Worm (Caenorhabditis elegans) whole organism, young adult: ENCODE data around the gene acly-2.

Source experiments
- B0261.1 ChIP-seq: sonication (generic microtip); optimal IDR thresholded peaks from 2 replicates; lab custom pipeline; 2016; ENCODE audit warnings: mild to moderate bottlenecking, missing genetic modification characterization, moderate library complexity, missing compliant biosample characterization
- B0336.3 ChIP-seq: fragments of 200-800 bp; sonication (Bioruptor generic); IDR thresholded peaks from 2 replicates; pipeline ENCODE4 v1.3.6; 2022; ENCODE audit warnings: missing genetic modification characterization, missing compliant biosample characterization
- C06A6.2 ChIP-seq: fragments of 200-800 bp; sonication (Bioruptor generic); conservative IDR thresholded peaks from 2 replicates; pipeline ENCODE4 v1.3.6; 2022; ENCODE audit warnings: missing genetic modification characterization, missing compliant biosample characterization
- C17E4.6 ChIP-seq: fragments of 200-800 bp; sonication (Bioruptor generic); IDR thresholded peaks from 2 replicates; pipeline ENCODE4 v1.3.6; 2022; ENCODE audit warnings: missing genetic modification reagents, missing genetic modification characterization, missing compliant biosample characterization
- F22D6.2 ChIP-seq: sonication (generic microtip); optimal IDR thresholded peaks from 2 replicates; lab custom pipeline; 2016; ENCODE audit warnings: mild to moderate bottlenecking, missing genetic modification characterization, missing compliant biosample characterization
- K11D2.4 ChIP-seq: fragments of 200-800 bp; sonication (Bioruptor generic); IDR thresholded peaks from 2 replicates; pipeline ENCODE4 v1.3.6; 2022; ENCODE audit warnings: missing genetic modification reagents, missing genetic modification characterization, missing compliant biosample characterization
- K12H6.12 ChIP-seq: fragments of 200-800 bp; sonication (Bioruptor generic); optimal IDR thresholded peaks from 2 replicates; lab custom pipeline; 2018; ENCODE audit warnings: mild to moderate bottlenecking, missing genetic modification characterization, missing compliant biosample characterization
- Y53G8AR.9 ChIP-seq: fragments of 200-800 bp; sonication (Bioruptor generic); conservative IDR thresholded peaks from 2 replicates; pipeline ENCODE4 v1.3.6; 2022; ENCODE audit warnings: missing genetic modification reagents, missing genetic modification characterization, missing compliant biosample characterization
- Y67H2A.10 ChIP-seq: fragments of 200-800 bp; sonication (Bioruptor generic); conservative IDR thresholded peaks from 2 replicates; pipeline ENCODE4 v1.3.6; 2022; ENCODE audit warnings: missing genetic modification reagents, missing genetic modification characterization, missing compliant biosample characterization
- ZK185.1 ChIP-seq: sonication (generic microtip); optimal IDR thresholded peaks from 2 replicates; lab custom pipeline; 2016; ENCODE audit warnings: mild to moderate bottlenecking, missing genetic modification characterization, missing compliant biosample characterization; ENCODE audit not compliant: poor library complexity, severe bottlenecking
- attf-3 ChIP-seq: fragments of 200-800 bp; sonication (Bioruptor generic); conservative IDR thresholded peaks from 2 replicates; pipeline ENCODE4 v1.3.6; 2022; ENCODE audit warnings: missing genetic modification reagents, missing genetic modification characterization, missing compliant biosample characterization
- attf-6 ChIP-seq: fragments of 200-800 bp; sonication (Bioruptor generic); IDR thresholded peaks from 2 replicates; pipeline ENCODE4 v1.3.6; 2022; ENCODE audit warnings: missing genetic modification reagents, missing genetic modification characterization, missing compliant biosample characterization
- bed-1 ChIP-seq: fragments of 200-800 bp; sonication (Bioruptor generic); IDR thresholded peaks from 2 replicates; pipeline ENCODE4 v1.3.6; 2022; ENCODE audit warnings: missing genetic modification reagents, missing genetic modification characterization, missing compliant biosample characterization
- cebp-1 ChIP-seq, 2 experiments: fragments of 200-800 bp in 1 of 2; sonication (Bioruptor generic) in 1 of 2; sonication (generic microtip) in 1 of 2; IDR thresholded peaks in 1 of 2; optimal IDR thresholded peaks in 1 of 2; 2 replicates each; pipeline versions ENCODE4 v1.3.6 to Lab custom; 2017 to 2022; ENCODE audit warnings: missing compliant biosample characterization in 2 of 2, missing genetic modification characterization in 2 of 2, mild to moderate bottlenecking in 1 of 2, missing genetic modification reagents in 1 of 2, moderate library complexity in 1 of 2
- ceh-58 ChIP-seq: fragments of 200-800 bp; sonication (Bioruptor generic); IDR thresholded peaks from 2 replicates; pipeline ENCODE4 v1.3.6; 2022; ENCODE audit warnings: missing genetic modification characterization, missing compliant biosample characterization
- ceh-91 ChIP-seq: fragments of 200-800 bp; sonication (Bioruptor generic); IDR thresholded peaks from 2 replicates; pipeline ENCODE4 v1.3.6; 2022; ENCODE audit warnings: missing genetic modification reagents, missing genetic modification characterization, missing compliant biosample characterization
- chd-7 ChIP-seq: sonication (generic microtip); optimal IDR thresholded peaks from 2 replicates; lab custom pipeline; 2016; ENCODE audit warnings: mild to moderate bottlenecking, missing genetic modification characterization, moderate library complexity, missing compliant biosample characterization
- die-1 ChIP-seq: sonication (generic microtip); optimal IDR thresholded peaks from 2 replicates; lab custom pipeline; 2016; ENCODE audit warnings: missing genotype, mild to moderate bottlenecking, missing genetic modification characterization, missing compliant biosample characterization
- dox-1 ChIP-seq: fragments of 200-800 bp; sonication (Bioruptor generic); IDR thresholded peaks from 2 replicates; pipeline ENCODE4 v1.3.6; 2022; ENCODE audit warnings: missing genetic modification reagents, missing genetic modification characterization, missing compliant biosample characterization
- egl-44 ChIP-seq: fragments of 200-800 bp; sonication (Bioruptor generic); IDR thresholded peaks from 2 replicates; pipeline ENCODE4 v1.3.6; 2022; ENCODE audit warnings: missing genetic modification reagents, missing genetic modification characterization, missing compliant biosample characterization
- egrh-3 ChIP-seq: fragments of 200-800 bp; sonication (Bioruptor generic); IDR thresholded peaks from 2 replicates; pipeline ENCODE4 v1.3.6; 2022; ENCODE audit warnings: missing genetic modification reagents, missing genetic modification characterization, missing compliant biosample characterization
- ets-4 ChIP-seq: fragments of 200-800 bp; sonication (Bioruptor generic); optimal IDR thresholded peaks from 2 replicates; lab custom pipeline; 2018; ENCODE audit warnings: mild to moderate bottlenecking, missing genetic modification characterization, missing compliant biosample characterization
- hlh-26 ChIP-seq: fragments of 200-800 bp; sonication (Bioruptor generic); conservative IDR thresholded peaks from 2 replicates; pipeline ENCODE4 v1.3.6; 2022; ENCODE audit warnings: missing genetic modification reagents, missing genetic modification characterization, missing compliant biosample characterization
- hmg-1.2 ChIP-seq: fragments of 200-800 bp; sonication (Bioruptor generic); IDR thresholded peaks from 2 replicates; pipeline ENCODE4 v1.3.6; 2022; ENCODE audit warnings: missing genetic modification reagents, missing genetic modification characterization, missing compliant biosample characterization
- hrde-1 ChIP-seq: sonication (generic microtip); optimal IDR thresholded peaks from 2 replicates; lab custom pipeline; 2016; ENCODE audit warnings: missing genetic modification characterization, mild to moderate bottlenecking, missing compliant biosample characterization, moderate library complexity, missing genotype, missing genetic modification reagents, borderline replicate concordance
- lin-35 ChIP-seq, 3 experiments: fragments of 150-350 bp in 2 of 3; sonication (generic microtip) in 1 of 3; optimal IDR thresholded peaks; 2 replicates each; lab custom pipeline; 2014 to 2018; ENCODE audit warnings: missing biosample characterization in 3 of 3, missing genetic modification characterization in 3 of 3, missing genetic modification reagents in 3 of 3
- lin-40 ChIP-seq: sonication (generic microtip); optimal IDR thresholded peaks from 2 replicates; lab custom pipeline; 2016; ENCODE audit warnings: missing genetic modification characterization, mild to moderate bottlenecking, missing compliant biosample characterization, missing genotype, missing genetic modification reagents
- madf-10 ChIP-seq: sonication (generic microtip); optimal IDR thresholded peaks from 2 replicates; lab custom pipeline; 2016; ENCODE audit warnings: mild to moderate bottlenecking, missing genetic modification characterization, missing compliant biosample characterization
- mcd-1 ChIP-seq: fragments of 200-800 bp; sonication (Bioruptor generic); IDR thresholded peaks from 2 replicates; pipeline ENCODE4 v1.3.6; 2022; ENCODE audit warnings: missing genetic modification reagents, missing genetic modification characterization, missing compliant biosample characterization
- mes-4 ChIP-seq: sonication (generic microtip); optimal IDR thresholded peaks from 2 replicates; lab custom pipeline; 2016; ENCODE audit warnings: missing genotype, missing genetic modification characterization, missing compliant biosample characterization
- nfya-1 ChIP-seq: sonication (generic microtip); optimal IDR thresholded peaks from 2 replicates; lab custom pipeline; 2017; ENCODE audit warnings: antibody characterized with exemption, missing compliant biosample characterization, missing genetic modification characterization, borderline replicate concordance; ENCODE audit not compliant: insufficient read depth
- nfyb-1 ChIP-seq: fragments of 200-800 bp; sonication (Bioruptor generic); IDR thresholded peaks from 2 replicates; pipeline ENCODE4 v1.3.6; 2022; ENCODE audit warnings: missing genetic modification reagents, missing genetic modification characterization, missing compliant biosample characterization
- nhr-27 ChIP-seq: fragments of 200-800 bp; sonication (Bioruptor generic); optimal IDR thresholded peaks from 2 replicates; lab custom pipeline; 2018; ENCODE audit warnings: mild to moderate bottlenecking, missing genetic modification characterization, moderate library complexity, missing compliant biosample characterization
- nhr-80 ChIP-seq: sonication (generic microtip); optimal IDR thresholded peaks from 2 replicates; lab custom pipeline; 2016; ENCODE audit warnings: missing genetic modification characterization, missing compliant biosample characterization
- nhr-90 ChIP-seq: sonication (generic microtip); optimal IDR thresholded peaks from 2 replicates; lab custom pipeline; 2016; ENCODE audit warnings: missing genotype, mild to moderate bottlenecking, missing genetic modification characterization, missing compliant biosample characterization
- pha-4 ChIP-seq: fragments of 150-350 bp; sonication (generic microtip); optimal IDR thresholded peaks from 2 replicates; lab custom pipeline; 2014; ENCODE audit warnings: missing biosample characterization, missing genetic modification reagents, missing genetic modification characterization
- rpc-1 ChIP-seq, 2 experiments: fragments of 150-350 bp in 1 of 2; sonication (generic microtip) in 1 of 2; optimal IDR thresholded peaks; 2 replicates each; lab custom pipeline; 2014 to 2018; ENCODE audit warnings: missing biosample characterization in 1 of 2, missing genetic modification characterization in 1 of 2, missing genetic modification reagents in 1 of 2, missing genotype in 1 of 2
- sdz-38 ChIP-seq: sonication (generic microtip); optimal IDR thresholded peaks from 2 replicates; lab custom pipeline; 2016; ENCODE audit warnings: missing genotype, missing genetic modification characterization, missing compliant biosample characterization
- somi-1 ChIP-seq: fragments of 200-800 bp; sonication (Bioruptor generic); optimal IDR thresholded peaks from 2 replicates; lab custom pipeline; 2018; ENCODE audit warnings: mild to moderate bottlenecking, missing genetic modification characterization, missing compliant biosample characterization
- tbp1 ChIP-seq: fragments of 200-800 bp; sonication (Bioruptor generic); optimal IDR thresholded peaks from 2 replicates; lab custom pipeline; 2018; ENCODE audit warnings: mild to moderate bottlenecking, missing genetic modification characterization, missing compliant biosample characterization
- tlf-1 ChIP-seq: fragments of 200-800 bp; sonication (Bioruptor generic); optimal IDR thresholded peaks from 2 replicates; lab custom pipeline; 2018; ENCODE audit warnings: mild to moderate bottlenecking, missing genetic modification characterization, missing compliant biosample characterization
- ztf-22 ChIP-seq: fragments of 200-800 bp; sonication (Bioruptor generic); optimal IDR thresholded peaks from 2 replicates; lab custom pipeline; 2018; ENCODE audit warnings: mild to moderate bottlenecking, missing genetic modification characterization, moderate library complexity, missing compliant biosample characterization
- ztf-3 ChIP-seq: fragments of 200-800 bp; sonication (Bioruptor generic); optimal IDR thresholded peaks from 2 replicates; lab custom pipeline; 2018; ENCODE audit warnings: mild to moderate bottlenecking, missing genetic modification characterization, missing compliant biosample characterization

The acly-2 gene

DNA sequence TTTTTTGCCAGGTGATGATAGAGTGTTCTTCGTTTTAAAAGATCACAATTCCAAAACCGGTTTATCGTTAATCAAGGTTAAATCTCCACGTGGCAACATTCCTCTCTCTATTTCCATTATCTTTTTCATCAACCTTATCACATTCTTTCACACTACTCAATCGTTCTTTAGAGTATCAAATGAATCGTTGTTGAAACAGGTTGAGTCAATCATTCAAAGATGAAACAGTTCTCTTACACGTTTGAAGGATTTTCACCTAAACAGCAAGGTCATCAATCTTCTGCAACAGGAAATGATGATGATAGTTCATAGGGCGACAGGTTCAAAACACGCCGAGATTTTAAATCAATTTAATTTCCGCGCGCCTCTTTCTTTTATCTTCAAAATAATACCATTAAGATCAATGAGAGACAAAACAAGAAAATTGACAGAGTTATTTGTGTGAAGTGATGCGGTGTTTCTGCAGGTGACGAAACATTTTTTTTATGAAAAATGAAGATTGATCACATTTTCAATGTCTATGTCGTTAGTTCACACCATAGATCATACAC, 35.0 kb upstream of the acly-2 start (continued):
- TF ChIP-seq tlf-1 (GFP tag; lab: Kevin White, UChicago): peak; percentile 6
- TF ChIP-seq dox-1 (GFP tag; lab: Robert Waterston, UW): no peak
- no peak for TF ChIP-seq pha-4 (tag; lab: Kevin White, UChicago)
- no peak for TF ChIP-seq Y53G8AR.9 (GFP tag; lab: Robert Waterston, UW)
- TF ChIP-seq ceh-91: no peak
- no peak for TF ChIP-seq sdz-38 (tag; lab: Kevin White, UChicago)
- TF ChIP-seq K11D2.4 (GFP tag; lab: Robert Waterston, UW): peak; percentile 38; the same call in 1 of the 2 replicates
- TF ChIP-seq attf-6 (GFP tag; lab: Robert Waterston, UW): no peak
- TF ChIP-seq C06A6.2 (GFP tag; lab: Robert Waterston, UW): 0 out of 2 replicates have a peak, but pooled peaks have one; percentile 12
- TF ChIP-seq F22D6.2 (tag; lab: Kevin White, UChicago): peak; percentile 68
- no peak for TF ChIP-seq hmg-1.2
- no peak for TF ChIP-seq nhr-27 (tag; lab: Kevin White, UChicago)
- TF ChIP-seq egl-44 (GFP tag; lab: Robert Waterston, UW): 0 out of 2 replicates have a peak, but pooled peaks have one; percentile 52
- TF ChIP-seq die-1 (tag; lab: Kevin White, UChicago): peak; percentile 45
- TF ChIP-seq bed-1 (GFP tag; lab: Robert Waterston, UW): no peak
- TF ChIP-seq lin-40 (tag; lab: Kevin White, UChicago): peak; percentile 91
- no peak for TF ChIP-seq mes-4 (tag; lab: Kevin White, UChicago)
- peak; percentile 62 for TF ChIP-seq nhr-80

DNA sequence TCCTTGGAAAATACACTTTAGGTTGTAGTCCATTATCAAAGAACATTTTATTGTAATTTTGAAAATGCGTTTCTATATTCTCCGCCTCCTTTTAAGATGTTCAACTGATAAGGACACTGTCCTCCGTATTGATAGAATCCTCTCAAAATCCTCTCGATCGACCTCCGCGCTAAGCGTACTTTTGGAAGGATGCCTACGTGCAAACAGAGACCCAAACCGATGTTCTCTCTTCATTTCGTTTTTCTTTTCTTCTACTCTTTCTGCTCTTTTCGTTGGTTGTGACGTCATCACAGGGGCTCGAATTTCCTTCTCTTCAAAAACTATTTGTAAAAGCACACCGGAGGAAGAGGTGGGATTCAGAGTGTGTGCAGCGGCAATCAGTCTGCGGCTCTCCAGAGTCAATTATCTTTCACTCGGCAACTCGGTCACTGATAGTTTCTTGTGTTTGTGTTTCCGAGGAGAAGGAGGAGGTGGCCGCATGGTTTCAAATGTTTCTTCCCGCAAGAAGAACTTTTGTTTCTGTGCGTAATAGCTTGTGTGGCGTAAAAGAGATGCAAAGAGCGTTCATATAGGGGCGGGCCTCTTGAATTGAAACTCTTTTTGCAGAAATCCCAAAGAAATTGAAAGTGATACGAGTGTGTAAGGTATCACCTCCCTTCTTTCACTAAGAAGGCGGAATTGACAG, 33.7 kb upstream of the acly-2 start, which contains the start of gene C34B4.2:
C34B4.2 (plus strand) TSS at position 614 of the 685 bp plus-strand sequence.
- TF ChIP-seq cebp-1 (GFP tag; IDR thresholded peaks at IDR 0.05; lab: Robert Waterston, UW) (no peak), cebp-1 (tag; optimal IDR thresholded peaks at IDR 0.05; lab: Kevin White, UChicago) (peak; percentile 67), ets-4 (GFP tag; lab: Kevin White, UChicago) (peak; percentile 10), ZK185.1 (tag; lab: Kevin White, UChicago) (no peak), pha-4 (tag; lab: Kevin White, UChicago) (peak; percentile 13), Y67H2A.10 (no peak), nhr-90 (tag; lab: Kevin White, UChicago) (no peak), hmg-1.2 (peak; percentile 48; the same call in 1 of the 2 replicates), egrh-3 (GFP tag; lab: Robert Waterston, UW) (peak; percentile 38; the same call in 1 of the 2 replicates), attf-3 (no peak), chd-7 (peak; percentile 35), C06A6.2 (GFP tag; lab: Robert Waterston, UW) (no peak), hlh-26 (GFP tag; lab: Robert Waterston, UW) (no peak), B0261.1 (tag; lab: Kevin White, UChicago) (no peak), hrde-1 (tag; lab: Kevin White, UChicago) (no peak), nfya-1 (no peak), B0336.3 (GFP tag; lab: Robert Waterston, UW) (peak; percentile 71; the same call in 1 of the 2 replicates), nfyb-1 (peak; percentile 56; the same call in 1 of the 2 replicates), madf-10 (tag; lab: Kevin White, UChicago) (peak; percentile 46), lin-35 (GFP tag; optimal IDR thresholded peaks at IDR 0.05; lab: Kevin White, UChicago) (peak in 1 of 3 experiments; percentile 23), somi-1 (peak; percentile 44), C17E4.6 (GFP tag; lab: Robert Waterston, UW) (no peak), ceh-58 (GFP tag; lab: Robert Waterston, UW) (no peak), K12H6.12 (tag; lab: Kevin White, UChicago) (peak; percentile 55), lin-40 (tag; lab: Kevin White, UChicago) (no peak), ztf-3 (no peak), rpc-1 (optimal IDR thresholded peaks at IDR 0.05; lab: Kevin White, UChicago) (no peak), rpc-1 (tag; optimal IDR thresholded peaks at IDR 0.05; lab: Kevin White, UChicago) (no peak), nhr-80 (peak; percentile 92), ztf-22 (peak; percentile 84), tbp1 (GFP tag; lab: Kevin White, UChicago) (peak; percentile 38), mcd-1 (GFP tag; lab: Robert Waterston, UW) (0 out of 2 replicates have a peak, but pooled peaks have one; percentile 14)
